Fruit fly (Drosophila melanogaster): ENCODE measurements around the gene CG8112.

CG8112 gene

dm6 chr3R:8663668-8664283 is 49.0 kb upstream of the CG8112 start, which contains the start of gene CG8032 (continued):
- TF ChIP-seq ss (GFP tag; optimal IDR thresholded peaks at IDR 0.05) = peak in 1 of 2 experiments; percentile 26

- TF ChIP-seq vri (GFP tag; optimal IDR thresholded peaks at IDR 0.05) (peak; percentile 84), Ets21C (GFP tag; optimal IDR thresholded peaks at IDR 0.05) (no peak)
Observed at dm6 chr3R:8664699-8665340, 47.9 kb upstream of the CG8112 start.

dm6 chr3R:8667568-8667967 is 45.2 kb upstream of the CG8112 start, which contains the start of gene CG8036:
Gene CG8036 (plus strand): TSS chr3R:8667868.
- TF ChIP-seq Sox15 (GFP tag; optimal IDR thresholded peaks at IDR 0.05) (no peak), CG6276 (GFP tag; optimal IDR thresholded peaks at IDR 0.05) (no peak), CG11902 (GFP tag; optimal IDR thresholded peaks at IDR 0.05) (no peak), Ets21C (GFP tag; optimal IDR thresholded peaks at IDR 0.05) (no peak), CG6792 (GFP tag; optimal IDR thresholded peaks at IDR 0.05) (no peak), CG32006 (GFP tag; optimal IDR thresholded peaks at IDR 0.05) (no peak), CG16779 (tag; optimal IDR thresholded peaks at IDR 0.05) (no peak), fd85E (GFP tag; optimal IDR thresholded peaks at IDR 0.05) (no peak), dsx (GFP tag; optimal IDR thresholded peaks at IDR 0.05; ENCODE audit: poor library complexity, severe bottlenecking) (no peak), achi (GFP tag; optimal IDR thresholded peaks at IDR 0.05) (no peak), salr (GFP tag; optimal IDR thresholded peaks at IDR 0.05) (no peak), CG6854 (GFP tag; optimal IDR thresholded peaks at IDR 0.05) (no peak), Met (GFP tag; optimal IDR thresholded peaks at IDR 0.05) (no peak), CG9139 (GFP tag; optimal IDR thresholded peaks at IDR 0.05) (no peak), OdsH (GFP tag; optimal IDR thresholded peaks at IDR 0.05) (no peak), CG10669 (GFP tag; optimal IDR thresholded peaks at IDR 0.05) (no peak)

dm6 chr3R:8668024-8668856 is 44.5 kb upstream of the CG8112 start:
- no peak for TF ChIP-seq pdm3 (GFP tag; optimal IDR thresholded peaks at IDR 0.05)
- no peak for TF ChIP-seq CG34406 (GFP tag; optimal IDR thresholded peaks at IDR 0.05)
- no peak for TF ChIP-seq CG8119 (GFP tag; IDR thresholded peaks at IDR 0.05)
- peak; percentile 65 for TF ChIP-seq Eip78C (GFP tag)
- peak; percentile 3 for TF ChIP-seq Eip93F (GFP tag; optimal IDR thresholded peaks at IDR 0.05)
- no peak for TF ChIP-seq eg (GFP tag; IDR thresholded peaks at IDR 0.05)
- peak; percentile 81 for TF ChIP-seq vri (GFP tag; optimal IDR thresholded peaks at IDR 0.05)
- no peak for TF ChIP-seq spab (GFP tag; optimal IDR thresholded peaks at IDR 0.05)
- peak; percentile 63 for TF ChIP-seq svp (GFP tag)

dm6 chr3R:8669029-8669707 is 43.6 kb upstream of the CG8112 start:
- TF ChIP-seq CG6854 (GFP tag; optimal IDR thresholded peaks at IDR 0.05) (peak; percentile 94), net (GFP tag; optimal IDR thresholded peaks at IDR 0.05) (peak; percentile 99), vri (GFP tag; optimal IDR thresholded peaks at IDR 0.05) (peak; percentile 98), CG3032 (tag; optimal IDR thresholded peaks at IDR 0.05) (peak; percentile 97), CG11762 (GFP tag; optimal IDR thresholded peaks at IDR 0.05; ENCODE audit: insufficient read depth) (peak; percentile 95), Eip93F (GFP tag; optimal IDR thresholded peaks at IDR 0.05) (peak; percentile 97), esn (GFP tag; optimal IDR thresholded peaks at IDR 0.05) (peak; percentile 99), Sox14 (GFP tag; optimal IDR thresholded peaks at IDR 0.05) (peak; percentile 98), CG8319 (GFP tag; optimal IDR thresholded peaks at IDR 0.05) (peak; percentile 94), topi (GFP tag; optimal IDR thresholded peaks at IDR 0.05) (peak; percentile 98), CG6163 (GFP tag; IDR thresholded peaks at IDR 0.05) (peak; percentile 99), Eip78C (GFP tag) (peak; percentile 100), CG31627 (GFP tag; optimal IDR thresholded peaks at IDR 0.05) (peak; percentile 97), Lpt (GFP tag; optimal IDR thresholded peaks at IDR 0.05) (peak; percentile 98), CG10669 (GFP tag; optimal IDR thresholded peaks at IDR 0.05) (peak; percentile 98), Gug (GFP tag; IDR thresholded peaks at IDR 0.05) (peak; percentile 96), CG6276 (GFP tag; optimal IDR thresholded peaks at IDR 0.05) (peak; percentile 98), CG1621 (tag; optimal IDR thresholded peaks at IDR 0.05) (peak; percentile 98), CG8632 (GFP tag; optimal IDR thresholded peaks at IDR 0.05) (peak; percentile 97), cyc (GFP tag; optimal IDR thresholded peaks at IDR 0.05) (peak; percentile 97)
